Worm (Caenorhabditis elegans) whole organism, early embryonic: ENCODE measurements around the gene srtx-1.
"Not testable (repeated sequence)": the region's sequence is repeated elsewhere in the genome, so short reads cannot be mapped to it uniquely, and the experiment has no call there.

Experiments used
- B0310.2 ChIP-seq: sonication (generic microtip); optimal IDR thresholded peaks from 2 replicates; lab custom pipeline; 2016; ENCODE audit warnings: mild to moderate bottlenecking, missing genetic modification characterization, missing compliant biosample characterization
- ama-1 ChIP-seq: fragments of 150-350 bp; optimal IDR thresholded peaks from 2 replicates; lab custom pipeline; 2014
- ceh-36 ChIP-seq: sonication (generic microtip); optimal IDR thresholded peaks from 2 replicates; lab custom pipeline; 2016; ENCODE audit warnings: missing genetic modification characterization, inconsistent platforms, missing compliant biosample characterization
- ets-7 ChIP-seq: sonication (generic microtip); optimal IDR thresholded peaks from 2 replicates; lab custom pipeline; 2016; ENCODE audit warnings: missing genotype, missing genetic modification characterization, missing compliant biosample characterization
- flt-1 ChIP-seq: fragments of 200-800 bp; sonication (Bioruptor generic); IDR thresholded peaks from 2 replicates; pipeline ENCODE4 v1.3.6; 2022; ENCODE audit warnings: missing genetic modification characterization, missing compliant biosample characterization
- hmbx-1 ChIP-seq: sonication (generic microtip); optimal IDR thresholded peaks from 2 replicates; lab custom pipeline; 2016; ENCODE audit warnings: mild to moderate bottlenecking, missing genetic modification characterization, missing compliant biosample characterization
- hmg-4 ChIP-seq: fragments of 200-800 bp; sonication (Bioruptor generic); optimal IDR thresholded peaks from 2 replicates; lab custom pipeline; 2018; ENCODE audit warnings: mild to moderate bottlenecking, missing genetic modification characterization, missing compliant biosample characterization
- hnd-1 ChIP-seq: sonication (generic microtip); optimal IDR thresholded peaks from 2 replicates; lab custom pipeline; 2016; ENCODE audit warnings: missing genetic modification characterization, missing compliant biosample characterization
- pes-1 ChIP-seq: fragments of 200-800 bp; sonication (Bioruptor generic); IDR thresholded peaks from 2 replicates; pipeline ENCODE4 v1.3.6; 2022; ENCODE audit warnings: missing genetic modification reagents, missing genetic modification characterization, missing compliant biosample characterization
- scrt-1 ChIP-seq: fragments of 200-800 bp; sonication (Bioruptor generic); IDR thresholded peaks from 2 replicates; pipeline ENCODE4 v1.3.6; 2022; ENCODE audit warnings: missing genetic modification characterization, missing compliant biosample characterization
- tbx-37 ChIP-seq: fragments of 200-800 bp; sonication (Bioruptor generic); conservative IDR thresholded peaks from 2 replicates; pipeline ENCODE4 v1.3.6; 2022; ENCODE audit warnings: missing genetic modification reagents, missing genetic modification characterization, missing compliant biosample characterization
- tra-4 ChIP-seq: sonication (generic microtip); optimal IDR thresholded peaks from 2 replicates; lab custom pipeline; 2017; ENCODE audit warnings: missing genetic modification characterization, missing compliant biosample characterization

DNA sequence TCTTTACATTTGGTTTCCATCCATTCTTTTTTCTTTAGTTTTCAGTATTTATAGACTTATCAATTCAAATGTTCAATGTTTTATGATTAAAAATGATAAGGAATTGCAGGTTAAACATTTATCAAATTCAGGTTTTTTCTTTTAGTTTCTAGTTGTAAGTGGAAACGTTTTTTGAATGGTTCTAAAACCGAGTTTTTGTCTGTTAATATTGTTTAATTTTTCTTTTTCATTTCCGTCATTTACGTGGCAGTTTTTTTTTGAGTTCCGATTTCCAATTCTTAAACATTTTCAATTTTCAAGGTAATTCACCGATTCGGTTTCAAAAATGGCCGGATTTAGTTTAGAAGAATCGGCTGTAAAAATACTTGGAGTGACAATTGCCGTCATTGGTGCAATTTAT, 46.2 kb upstream of the srtx-1 start, which contains the start of gene T12B3.3:
- TF ChIP-seq ama-1; ets-7 (tag; lab: Kevin White, UChicago); flt-1 (GFP tag; lab: Robert Waterston, UW); scrt-1; hmg-4 (GFP tag; lab: Kevin White, UChicago); tra-4; ceh-36 (tag; lab: Kevin White, UChicago); B0310.2; hmbx-1 (tag; lab: Kevin White, UChicago); pes-1; tbx-37 (GFP tag; lab: Robert Waterston, UW); hnd-1: not testable (repeated sequence)
